Fruit fly (Drosophila melanogaster): ENCODE measurements around the gene mRpS14.

DNA sequence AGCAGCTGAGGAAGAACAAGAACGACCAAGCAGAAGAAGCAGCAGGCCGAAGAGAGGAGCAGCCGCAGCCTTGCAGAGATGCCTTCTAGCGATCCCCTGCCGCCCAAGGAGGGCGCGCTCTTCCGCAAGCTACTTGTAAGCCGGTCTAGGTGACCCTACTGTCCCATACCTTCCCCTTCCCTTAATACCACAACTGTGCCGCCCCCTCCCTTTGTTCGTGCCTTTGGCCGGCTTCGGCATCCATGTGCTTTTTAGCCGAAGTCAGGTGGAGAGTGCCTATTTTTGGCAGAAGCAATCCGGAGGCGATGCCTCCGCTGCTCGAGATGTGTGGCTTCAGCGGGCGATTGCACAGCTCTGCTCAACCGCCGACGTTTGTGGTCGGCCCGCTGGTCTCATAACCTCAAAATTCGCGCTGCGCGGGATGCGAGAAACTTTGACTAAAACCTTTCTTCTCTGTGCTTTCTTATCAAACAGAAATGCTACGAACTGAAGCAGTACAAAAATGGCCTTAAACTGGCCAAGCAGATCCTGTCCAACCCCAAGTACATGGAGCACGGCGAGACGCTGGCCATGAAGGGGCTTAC, 598 bp upstream of the mRpS14 start:
- TF ChIP-seq psq (optimal IDR thresholded peaks at IDR 0.05) (no peak), EcR (GFP tag; optimal IDR thresholded peaks at IDR 0.05) (no peak), pan (optimal IDR thresholded peaks at IDR 0.05) (no peak)

Measured in whole organism.